Fruit fly (Drosophila melanogaster) whole organism, prepupa: ENCODE data around the gene ich.

Source experiments
- CG11294 ChIP-seq: fragments of 200-800 bp; sonication (Bioruptor generic); IDR thresholded peaks from 2 replicates; pipeline ENCODE4 v1.3.6; 2022; ENCODE audit warnings: missing biosample characterization, missing genetic modification characterization
- CG1621 ChIP-seq: fragments of 200-800 bp; sonication (Bioruptor generic); optimal IDR thresholded peaks from 3 replicates; lab custom pipeline; 2018; ENCODE audit warnings: missing biosample characterization, mild to moderate bottlenecking, missing genetic modification characterization
- CG16779 ChIP-seq: fragments of 200-800 bp; sonication (Bioruptor generic); optimal IDR thresholded peaks from 3 replicates; lab custom pipeline; 2017; ENCODE audit warnings: missing biosample characterization, mild to moderate bottlenecking, missing genetic modification characterization
- Ets21C ChIP-seq: fragments of 200-800 bp; sonication (Bioruptor generic); optimal IDR thresholded peaks from 3 replicates; lab custom pipeline; 2016; ENCODE audit warnings: missing biosample characterization, missing genetic modification characterization
- Hr39 ChIP-seq: fragments of 200-800 bp; sonication (Bioruptor generic); optimal IDR thresholded peaks from 2 replicates; lab custom pipeline; 2016; ENCODE audit warnings: missing biosample characterization, missing genetic modification characterization
- OdsH ChIP-seq: fragments of 200-800 bp; sonication (Bioruptor generic); optimal IDR thresholded peaks from 3 replicates; lab custom pipeline; 2016; ENCODE audit warnings: missing biosample characterization, missing genetic modification characterization
- salr ChIP-seq, 2 experiments: fragments of 200-800 bp; sonication (Bioruptor generic); optimal IDR thresholded peaks; 3 replicates each; lab custom pipeline; 2016 to 2018; ENCODE audit warnings: missing biosample characterization in 2 of 2, missing genetic modification characterization in 2 of 2, mild to moderate bottlenecking in 1 of 2

- TF ChIP-seq Hr39 (no peak), salr (GFP tag; optimal IDR thresholded peaks at IDR 0.05; lab: Kevin White, UChicago) (peak in 1 of 2 experiments; percentile 23), CG11294 (GFP tag; lab: Robert Waterston, UW) (no peak), CG1621 (peak; percentile 69), OdsH (GFP tag; lab: Kevin White, UChicago) (no peak), CG16779 (tag; lab: Kevin White, UChicago) (peak; percentile 59), Ets21C (GFP tag; lab: Kevin White, UChicago) (no peak)
Measured at dm6 chr3R:8927052-8927816, 35.6 kb downstream of the ich start.
